Fruit fly (Drosophila melanogaster) whole organism, embryonic: ENCODE results near the gene Nup153.
A peak's percentile ranks its signal among the peaks of the same experiment; 100 is the strongest.

Experiments used
- BEAF-32 ChIP-seq: fragments of 200-800 bp; sonication (Bioruptor generic); optimal IDR thresholded peaks from 3 replicates; lab custom pipeline; 2017; ENCODE audit warnings: missing biosample characterization, missing genetic modification characterization, mild to moderate bottlenecking, moderate library complexity, missing genetic modification reagents
- Bdp1 ChIP-seq: fragments of 200-800 bp; sonication (Bioruptor generic); optimal IDR thresholded peaks from 3 replicates; lab custom pipeline; 2016; ENCODE audit warnings: missing biosample characterization, missing genetic modification characterization
- CG1024 ChIP-seq: fragments of 200-800 bp; sonication (Bioruptor generic); IDR thresholded peaks from 2 replicates; pipeline ENCODE4 v1.3.6; 2022; ENCODE audit warnings: missing biosample characterization, missing genetic modification characterization
- CG10267 ChIP-seq: fragments of 200-800 bp; sonication (Bioruptor generic); optimal IDR thresholded peaks from 2 replicates; lab custom pipeline; 2018; ENCODE audit warnings: missing biosample characterization, mild to moderate bottlenecking, missing genetic modification characterization, moderate library complexity
- CG10366 ChIP-seq: fragments of 200-800 bp; sonication (Bioruptor generic); IDR thresholded peaks from 2 replicates; pipeline ENCODE4 v1.3.6; 2022; ENCODE audit warnings: missing biosample characterization, missing genetic modification characterization
- CG10431 ChIP-seq: fragments of 200-800 bp; sonication (Bioruptor generic); optimal IDR thresholded peaks from 3 replicates; lab custom pipeline; 2018; ENCODE audit warnings: missing biosample characterization, mild to moderate bottlenecking, missing genetic modification characterization
- CG11093 ChIP-seq: fragments of 200-800 bp; sonication (Bioruptor generic); IDR thresholded peaks from 3 replicates; pipeline ENCODE4 v1.3.6; 2022; ENCODE audit warnings: missing biosample characterization, missing genetic modification characterization
- CG11696 ChIP-seq: fragments of 200-800 bp; sonication (Bioruptor generic); IDR thresholded peaks from 2 replicates; pipeline ENCODE4 v1.3.6; 2022; ENCODE audit warnings: missing biosample characterization, missing genetic modification characterization
- CG12744 ChIP-seq: fragments of 200-800 bp; sonication (Bioruptor generic); optimal IDR thresholded peaks from 2 replicates; lab custom pipeline; 2016; ENCODE audit warnings: missing biosample characterization, missing genetic modification characterization
- CG14860 ChIP-seq: fragments of 200-800 bp; sonication (Bioruptor generic); IDR thresholded peaks from 3 replicates; pipeline ENCODE4 v1.3.6; 2022; ENCODE audit warnings: missing biosample characterization, missing genetic modification characterization; ENCODE audit not compliant: partially characterized antibody
- CG14965 ChIP-seq: fragments of 200-800 bp; sonication (Bioruptor generic); optimal IDR thresholded peaks from 2 replicates; lab custom pipeline; 2016; ENCODE audit warnings: missing biosample characterization, missing genetic modification characterization, borderline replicate concordance
- CG1647 ChIP-seq: fragments of 200-800 bp; sonication (Bioruptor generic); optimal IDR thresholded peaks from 3 replicates; lab custom pipeline; 2016; ENCODE audit warnings: missing biosample characterization, missing genetic modification characterization
- CG17385 ChIP-seq: fragments of 200-800 bp; sonication (Bioruptor generic); optimal IDR thresholded peaks from 3 replicates; lab custom pipeline; 2018; ENCODE audit warnings: missing biosample characterization, mild to moderate bottlenecking, missing genetic modification characterization
- CG2129 ChIP-seq: fragments of 200-800 bp; sonication (Bioruptor generic); IDR thresholded peaks from 2 replicates; pipeline ENCODE4 v1.3.6; 2022; ENCODE audit warnings: missing biosample characterization, missing genetic modification characterization; ENCODE audit not compliant: partially characterized antibody
- CG2889 ChIP-seq: fragments of 200-800 bp; sonication (Bioruptor generic); IDR thresholded peaks from 3 replicates; pipeline ENCODE4 v1.3.6; 2022; ENCODE audit warnings: missing biosample characterization, missing genetic modification characterization
- CG30020 ChIP-seq: fragments of 200-800 bp; optimal IDR thresholded peaks from 2 replicates; lab custom pipeline; 2019; ENCODE audit warnings: missing biosample characterization, mild to moderate bottlenecking, missing genetic modification characterization, moderate library complexity
- CG3065 ChIP-seq: fragments of 200-800 bp; sonication (Bioruptor generic); optimal IDR thresholded peaks from 2 replicates; lab custom pipeline; 2016; ENCODE audit warnings: missing biosample characterization, missing genetic modification characterization
- CG34422 ChIP-seq: fragments of 200-800 bp; sonication (Bioruptor generic); IDR thresholded peaks from 3 replicates; pipeline ENCODE4 v1.3.6; 2022; ENCODE audit warnings: missing biosample characterization, missing genetic modification characterization
- CG6175 ChIP-seq: fragments of 200-800 bp; sonication (Bioruptor generic); IDR thresholded peaks from 3 replicates; pipeline ENCODE4 v1.3.6; 2022; ENCODE audit warnings: missing biosample characterization, missing genetic modification characterization
- CG6272 ChIP-seq: fragments of 200-800 bp; sonication (Bioruptor generic); IDR thresholded peaks from 2 replicates; pipeline ENCODE4 v1.3.6; 2022; ENCODE audit warnings: missing biosample characterization, missing genetic modification characterization
- CG6683 ChIP-seq: fragments of 200-800 bp; sonication (Bioruptor generic); optimal IDR thresholded peaks from 2 replicates; lab custom pipeline; 2017; ENCODE audit warnings: missing biosample characterization, mild to moderate bottlenecking, missing genetic modification characterization, missing genetic modification reagents
- CG8478 ChIP-seq: fragments of >200 bp; optimal IDR thresholded peaks from 2 replicates; lab custom pipeline; 2018
- CG9609 ChIP-seq: fragments of 200-800 bp; sonication (Bioruptor generic); optimal IDR thresholded peaks from 3 replicates; lab custom pipeline; 2016; ENCODE audit warnings: missing biosample characterization, missing genetic modification characterization
- CG9797 ChIP-seq: fragments of 200-800 bp; sonication (Bioruptor generic); optimal IDR thresholded peaks from 3 replicates; lab custom pipeline; 2018; ENCODE audit warnings: missing biosample characterization, mild to moderate bottlenecking, missing genetic modification characterization
- CHES-1-like ChIP-seq: fragments of 200-800 bp; sonication (Bioruptor generic); optimal IDR thresholded peaks from 2 replicates; lab custom pipeline; 2016; ENCODE audit warnings: missing biosample characterization, missing genetic modification characterization
- Dad ChIP-seq: fragments of 200-800 bp; sonication (Bioruptor generic); optimal IDR thresholded peaks from 3 replicates; lab custom pipeline; 2016; ENCODE audit warnings: missing biosample characterization, missing genetic modification characterization
- Dbx ChIP-seq: fragments of 200-800 bp; sonication (Bioruptor generic); IDR thresholded peaks from 3 replicates; pipeline ENCODE4 v1.3.6; 2022; ENCODE audit warnings: missing biosample characterization, missing genetic modification characterization
- HHEX ChIP-seq: fragments of 200-800 bp; sonication (Bioruptor generic); optimal IDR thresholded peaks from 3 replicates; lab custom pipeline; 2017; ENCODE audit warnings: missing biosample characterization, mild to moderate bottlenecking, missing genetic modification characterization, missing genetic modification reagents
- HLHmδ ChIP-seq: fragments of 200-800 bp; sonication (Bioruptor generic); optimal IDR thresholded peaks from 2 replicates; lab custom pipeline; 2018; ENCODE audit warnings: missing biosample characterization, mild to moderate bottlenecking, missing genetic modification characterization, moderate library complexity
- Lpt ChIP-seq: fragments of >200 bp; optimal IDR thresholded peaks from 2 replicates; lab custom pipeline; 2018; ENCODE audit warnings: missing biosample characterization, missing genetic modification characterization
- Med ChIP-seq: fragments of 200-800 bp; sonication (Bioruptor generic); peaks from one replicate; lab custom pipeline; 2016; ENCODE audit warnings: missing biosample characterization, missing genetic modification characterization, mild to moderate bottlenecking, inconsistent platforms, moderate library complexity
- NFAT ChIP-seq: fragments of 200-800 bp; sonication (Bioruptor generic); IDR thresholded peaks from 2 replicates; pipeline ENCODE4 v1.3.6; 2022; ENCODE audit warnings: missing biosample characterization, missing genetic modification characterization
- Rfx ChIP-seq: fragments of 200-800 bp; sonication (Bioruptor generic); IDR thresholded peaks from 2 replicates; pipeline ENCODE4 v1.3.6; 2022; ENCODE audit warnings: missing biosample characterization, missing genetic modification characterization
- Sin3A ChIP-seq: fragments of >200 bp; optimal IDR thresholded peaks from 2 replicates; lab custom pipeline; 2018
- Sox100B ChIP-seq: fragments of 200-800 bp; sonication (Bioruptor generic); optimal IDR thresholded peaks from 3 replicates; lab custom pipeline; 2018; ENCODE audit warnings: missing biosample characterization, mild to moderate bottlenecking, missing genetic modification characterization
- Xbp1 ChIP-seq: fragments of 200-800 bp; sonication (Bioruptor generic); optimal IDR thresholded peaks from 3 replicates; lab custom pipeline; 2016; ENCODE audit warnings: missing biosample characterization, mild to moderate bottlenecking, missing genetic modification characterization
- bab2 ChIP-seq: fragments of 200-800 bp; sonication (Bioruptor generic); optimal IDR thresholded peaks from 2 replicates; lab custom pipeline; 2016; ENCODE audit warnings: missing biosample characterization, missing genetic modification characterization
- btn ChIP-seq: fragments of 200-800 bp; sonication (Bioruptor generic); optimal IDR thresholded peaks from 2 replicates; lab custom pipeline; 2016; ENCODE audit warnings: missing biosample characterization, missing genetic modification characterization
- cas ChIP-seq: fragments of 200-800 bp; sonication (Bioruptor generic); IDR thresholded peaks from 2 replicates; pipeline ENCODE4 v1.3.6; 2022; ENCODE audit warnings: missing biosample characterization, missing genetic modification characterization
- insv ChIP-seq, 2 experiments: fragments of 200-800 bp; sonication (Bioruptor generic); optimal IDR thresholded peaks; 3 replicates each; lab custom pipeline; 2016 to 2018; ENCODE audit warnings: missing biosample characterization in 2 of 2, missing genetic modification characterization in 2 of 2
- pho ChIP-seq: fragments of 200-800 bp; sonication (Bioruptor generic); optimal IDR thresholded peaks from 2 replicates; lab custom pipeline; 2016; ENCODE audit warnings: missing biosample characterization, missing genetic modification characterization
- prd ChIP-seq, 3 experiments: fragments of >200 bp in 2 of 3; fragments of 200-800 bp in 1 of 3; sonication (Bioruptor generic) in 1 of 3; optimal IDR thresholded peaks in 2 of 3; IDR thresholded peaks in 1 of 3; 2 replicates in 2 of 3; 3 replicates in 1 of 3; pipeline versions ENCODE4 v1.3.6 to Lab custom; 2017 to 2022; ENCODE audit warnings: missing biosample characterization in 1 of 3, missing genetic modification characterization in 1 of 3
- pros ChIP-seq: fragments of 200-800 bp; sonication (Bioruptor generic); optimal IDR thresholded peaks from 3 replicates; lab custom pipeline; 2019; ENCODE audit warnings: missing biosample characterization, mild to moderate bottlenecking, missing genetic modification characterization, moderate library complexity
- sisA ChIP-seq: fragments of 200-800 bp; sonication (Bioruptor generic); IDR thresholded peaks from 2 replicates; pipeline ENCODE4 v1.3.6; 2022; ENCODE audit warnings: missing biosample characterization, missing genetic modification characterization
- slbo ChIP-seq: fragments of 200-800 bp; sonication (Bioruptor generic); IDR thresholded peaks from 2 replicates; pipeline ENCODE4 v1.3.6; 2022; ENCODE audit warnings: missing biosample characterization, missing genetic modification characterization
- slou ChIP-seq: fragments of 200-800 bp; sonication (Bioruptor generic); optimal IDR thresholded peaks from 3 replicates; lab custom pipeline; 2016; ENCODE audit warnings: missing biosample characterization, missing genetic modification characterization
- sna ChIP-seq: fragments of 200-800 bp; sonication (Bioruptor generic); IDR thresholded peaks from 2 replicates; pipeline ENCODE4 v1.3.6; 2022; ENCODE audit warnings: missing biosample characterization, missing genetic modification characterization; ENCODE audit not compliant: partially characterized antibody
- stwl ChIP-seq: fragments of 200-800 bp; sonication (Bioruptor generic); optimal IDR thresholded peaks from 3 replicates; lab custom pipeline; 2018; ENCODE audit warnings: missing biosample characterization, mild to moderate bottlenecking, missing genetic modification characterization, moderate library complexity
- sug ChIP-seq: fragments of 200-800 bp; optimal IDR thresholded peaks from 2 replicates; lab custom pipeline; 2019; ENCODE audit warnings: missing biosample characterization, mild to moderate bottlenecking, missing genetic modification characterization, moderate library complexity
- tgo ChIP-seq: fragments of 200-800 bp; sonication (Bioruptor generic); IDR thresholded peaks from 3 replicates; pipeline ENCODE4 v1.3.6; 2022; ENCODE audit warnings: missing biosample characterization, missing genetic modification characterization
- vfl ChIP-seq: fragments of 200-800 bp; sonication (Bioruptor generic); optimal IDR thresholded peaks from 2 replicates; lab custom pipeline; 2016; ENCODE audit warnings: missing biosample characterization, missing genetic modification characterization

Gene Nup153

DNA sequence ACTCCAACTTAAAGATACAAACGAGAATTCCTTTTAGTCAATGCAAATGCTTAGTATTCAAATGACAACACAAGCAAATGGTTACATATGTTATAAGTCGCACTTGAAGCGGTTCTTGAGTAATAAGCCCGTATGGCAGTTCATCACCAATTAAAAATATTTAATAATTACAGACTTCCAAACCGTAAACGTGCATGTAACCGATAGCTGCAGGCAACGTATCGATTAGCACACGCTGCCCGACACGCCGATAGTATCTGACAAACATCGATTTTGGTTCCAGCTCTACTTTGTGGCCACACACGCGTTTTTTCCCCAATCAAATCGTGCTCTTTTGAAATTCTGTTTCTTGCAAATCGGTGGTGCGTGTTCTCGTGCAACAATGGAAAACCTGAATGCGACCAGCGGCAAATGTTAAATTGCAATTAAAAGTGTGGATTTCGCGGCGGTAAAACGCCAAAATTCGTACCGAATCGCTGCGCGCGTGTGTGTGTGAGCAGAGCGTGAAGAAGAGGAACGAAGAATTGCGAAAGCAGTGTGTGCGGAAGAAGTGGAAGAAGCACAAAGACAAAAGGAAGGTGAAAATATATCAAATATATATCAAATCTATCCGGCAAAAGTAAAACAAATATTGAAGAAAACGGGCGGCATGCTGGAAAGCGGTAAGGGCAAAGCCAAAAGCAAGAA, at the start of gene Nup153, which contains the start of gene CG9784 (continued):
- no peak for TF ChIP-seq cas (GFP tag; lab: Robert Waterston, UW)
- TF ChIP-seq CG9797 (GFP tag; lab: Kevin White, UChicago) = peak; percentile 22
- no peak for TF ChIP-seq Bdp1 (GFP tag; lab: Kevin White, UChicago)
- no peak for TF ChIP-seq pho (GFP tag; lab: Kevin White, UChicago)
- no peak for TF ChIP-seq CG2889
- no peak for TF ChIP-seq vfl (GFP tag; lab: Kevin White, UChicago)
- TF ChIP-seq Sox100B (GFP tag; lab: Kevin White, UChicago) = no peak
- TF ChIP-seq CG34422 (GFP tag; lab: Robert Waterston, UW) = no peak
- TF ChIP-seq CG6683 (GFP tag; lab: Kevin White, UChicago) = no peak
- no peak for TF ChIP-seq CG10366 (GFP tag; lab: Robert Waterston, UW)
- TF ChIP-seq CG3065 (GFP tag; lab: Kevin White, UChicago) = no peak
- no peak for TF ChIP-seq btn (GFP tag; lab: Kevin White, UChicago)
- TF ChIP-seq tgo (GFP tag; lab: Robert Waterston, UW) = no peak
- TF ChIP-seq NFAT (GFP tag; lab: Robert Waterston, UW) = peak; percentile 52; the same call in 1 of the 2 replicates
- no peak for TF ChIP-seq Xbp1 (GFP tag; lab: Kevin White, UChicago)
- TF ChIP-seq Sin3A (lab: Kevin White, UChicago) = peak; percentile 55
- no peak for TF ChIP-seq sisA (GFP tag; lab: Robert Waterston, UW)
- TF ChIP-seq Dbx (GFP tag; lab: Robert Waterston, UW) = peak; percentile 37; the same call in 1 of the 3 replicates
- TF ChIP-seq CG8478 (lab: Kevin White, UChicago) = no peak
- no peak for TF ChIP-seq CG11696
- peak; percentile 76 for TF ChIP-seq CG2129 (GFP tag; lab: Robert Waterston, UW)
- TF ChIP-seq slou (GFP tag; lab: Kevin White, UChicago) = no peak
- TF ChIP-seq pros (GFP tag; lab: Kevin White, UChicago) = no peak
- no peak for TF ChIP-seq CG6175 (GFP tag; lab: Robert Waterston, UW)
- TF ChIP-seq insv (GFP tag; optimal IDR thresholded peaks at IDR 0.05; lab: Kevin White, UChicago) = no peak
- no peak for TF ChIP-seq Lpt (GFP tag; lab: Kevin White, UChicago)
- TF ChIP-seq HHEX = no peak
- TF ChIP-seq Dad (GFP tag; lab: Kevin White, UChicago) = no peak
- no peak for TF ChIP-seq CHES-1-like (GFP tag; lab: Kevin White, UChicago)
- no peak for TF ChIP-seq CG14965 (GFP tag; lab: Kevin White, UChicago)
- TF ChIP-seq Med (GFP tag; lab: Kevin White, UChicago) = peak; percentile 29
- no peak for TF ChIP-seq stwl (tag; lab: Kevin White, UChicago)
- TF ChIP-seq CG17385 (GFP tag; lab: Kevin White, UChicago) = peak; percentile 85
- TF ChIP-seq prd (optimal IDR thresholded peaks at IDR 0.05; lab: Kevin White, UChicago) = no peak
- TF ChIP-seq prd (GFP tag; IDR thresholded peaks at IDR 0.05; lab: Robert Waterston, UW) = 0 out of 3 replicates have a peak, but pooled peaks have one; percentile 5
- TF ChIP-seq CG1647 (GFP tag; lab: Kevin White, UChicago) = no peak
- no peak for TF ChIP-seq CG12744 (GFP tag; lab: Kevin White, UChicago)
- TF ChIP-seq CG10267 (tag; lab: Kevin White, UChicago) = no peak
- TF ChIP-seq CG9609 (GFP tag; lab: Kevin White, UChicago) = no peak
- TF ChIP-seq CG6272 (GFP tag; lab: Robert Waterston, UW) = peak; percentile 52; the same call in 1 of the 2 replicates
- peak; percentile 49 for TF ChIP-seq Rfx (GFP tag; lab: Robert Waterston, UW)
- TF ChIP-seq bab2 = no peak
- TF ChIP-seq slbo (GFP tag; lab: Robert Waterston, UW) = peak; percentile 44; the same call in 1 of the 2 replicates
- peak; percentile 87 for TF ChIP-seq sna (GFP tag; lab: Robert Waterston, UW)
- no peak for TF ChIP-seq CG1024 (GFP tag; lab: Robert Waterston, UW)
- peak; percentile 94 for TF ChIP-seq CG14860
- TF ChIP-seq sug (tag; lab: Kevin White, UChicago) = no peak
- no peak for TF ChIP-seq CG10431
- no peak for TF ChIP-seq CG11093 (GFP tag; lab: Robert Waterston, UW)
- no peak for TF ChIP-seq HLHmδ (GFP tag; lab: Kevin White, UChicago)
- no peak for TF ChIP-seq CG30020
- TF ChIP-seq BEAF-32 (GFP tag; lab: Kevin White, UChicago) = peak; percentile 93
